Fruit fly (Drosophila melanogaster) whole organism, embryonic: ENCODE results near the gene Baldspot.

Experiments used
- CG16779 ChIP-seq: fragments of 200-800 bp; sonication (Bioruptor generic); IDR thresholded peaks from 2 replicates; pipeline ENCODE4 v1.3.6; 2022; ENCODE audit warnings: missing biosample characterization, missing genetic modification characterization
- CkIIα-i1 ChIP-seq: fragments of 200-800 bp; sonication (Bioruptor generic); IDR thresholded peaks from 2 replicates; pipeline ENCODE4 v1.3.6; 2022; ENCODE audit warnings: missing biosample characterization, missing genetic modification characterization
- Hmr ChIP-seq: fragments of 200-800 bp; sonication (Bioruptor generic); optimal IDR thresholded peaks from 3 replicates; lab custom pipeline; 2017; ENCODE audit warnings: mild to moderate bottlenecking, missing biosample characterization, missing genetic modification reagents, missing genetic modification characterization
- bigmax ChIP-seq: fragments of 200-800 bp; sonication (Bioruptor generic); optimal IDR thresholded peaks from 2 replicates; lab custom pipeline; 2018; ENCODE audit warnings: missing biosample characterization, mild to moderate bottlenecking, missing genetic modification characterization
- btn ChIP-seq: fragments of 200-800 bp; sonication (Bioruptor generic); optimal IDR thresholded peaks from 2 replicates; lab custom pipeline; 2016; ENCODE audit warnings: missing biosample characterization, missing genetic modification characterization
- cad ChIP-seq: fragments of >200 bp; optimal IDR thresholded peaks from 2 replicates; lab custom pipeline; 2017; ENCODE audit warnings: missing biosample characterization, missing genetic modification characterization
- dm ChIP-seq: fragments of 200-800 bp; sonication (Bioruptor generic); optimal IDR thresholded peaks from 3 replicates; lab custom pipeline; 2016; ENCODE audit warnings: missing biosample characterization, missing genetic modification characterization
- tio ChIP-seq: fragments of 200-800 bp; sonication (Bioruptor generic); optimal IDR thresholded peaks from 2 replicates; lab custom pipeline; 2017; ENCODE audit warnings: missing biosample characterization, missing genetic modification characterization, inconsistent platforms
- trem ChIP-seq: fragments of 200-800 bp; optimal IDR thresholded peaks from 3 replicates; lab custom pipeline; 2019; ENCODE audit warnings: missing biosample characterization, mild to moderate bottlenecking, missing genetic modification characterization, moderate library complexity
- zen2 ChIP-seq: fragments of 200-800 bp; sonication (Bioruptor generic); IDR thresholded peaks from 3 replicates; pipeline ENCODE4 v1.3.6; 2022; ENCODE audit warnings: missing biosample characterization, missing genetic modification characterization; ENCODE audit not compliant: partially characterized antibody

DNA sequence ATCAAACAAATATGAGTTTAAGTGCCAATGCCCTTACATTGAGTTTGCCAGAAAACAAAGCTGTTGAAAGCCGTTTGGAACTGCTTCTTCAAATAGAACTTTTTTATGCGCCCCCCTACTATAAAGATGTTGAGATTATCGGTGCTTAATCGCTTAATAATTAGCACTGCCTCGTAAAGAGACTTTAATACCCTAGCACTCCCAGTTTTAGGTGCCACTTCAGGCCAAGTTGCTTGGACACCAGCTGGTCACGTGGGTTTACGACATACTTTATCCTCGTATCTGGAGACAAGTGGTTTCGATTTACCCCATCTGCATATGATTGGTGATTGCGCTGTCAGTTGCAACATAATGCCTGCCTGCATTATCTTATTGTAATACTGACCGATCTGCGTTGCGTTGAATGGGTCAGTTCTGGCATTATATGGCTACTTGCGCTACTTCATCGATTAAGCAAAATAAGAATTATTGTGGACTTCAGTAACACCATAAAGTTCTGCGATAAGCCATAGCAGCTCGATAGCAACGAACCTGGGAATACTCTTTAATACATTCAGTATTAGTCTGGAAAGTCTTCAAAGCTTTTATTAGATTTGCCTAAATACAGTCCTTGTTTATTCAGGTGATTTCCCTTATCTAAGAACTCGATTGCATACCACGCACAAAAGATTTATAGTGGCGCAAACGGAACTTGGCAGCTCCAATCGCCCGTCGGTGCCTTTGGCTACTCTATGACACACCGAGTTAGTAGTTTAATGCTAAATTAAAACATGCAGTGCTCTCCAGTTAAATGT, 9.7 kb upstream of the Baldspot start:
- TF ChIP-seq zen2 (GFP tag; lab: Robert Waterston, UW) (no peak), Hmr (no peak), tio (GFP tag; lab: Kevin White, UChicago) (no peak), bigmax (GFP tag; lab: Kevin White, UChicago) (no peak), cad (GFP tag; lab: Kevin White, UChicago) (no peak), trem (tag; lab: Kevin White, UChicago) (no peak), dm (no peak), CG16779 (GFP tag; lab: Robert Waterston, UW) (no peak), CkIIα-i1 (GFP tag; lab: Robert Waterston, UW) (no peak), btn (GFP tag; lab: Kevin White, UChicago) (no peak)
